Fruit fly (Drosophila melanogaster) whole organism, embryonic: ENCODE results near the gene Phb1.

ENCODE experiments used
- Ada2b ChIP-seq: fragments of 200-800 bp; sonication (Bioruptor generic); IDR thresholded peaks from 2 replicates; pipeline ENCODE4 v1.3.6; 2022; ENCODE audit warnings: missing biosample characterization, missing genetic modification characterization
- Adf1 ChIP-seq: fragments of 200-800 bp; sonication (Bioruptor generic); IDR thresholded peaks from 2 replicates; pipeline ENCODE4 v1.3.6; 2022; ENCODE audit warnings: missing biosample characterization, missing genetic modification characterization
- CG10267 ChIP-seq: fragments of 200-800 bp; sonication (Bioruptor generic); optimal IDR thresholded peaks from 2 replicates; lab custom pipeline; 2018; ENCODE audit warnings: missing biosample characterization, mild to moderate bottlenecking, missing genetic modification characterization, moderate library complexity
- CG10321 ChIP-seq: fragments of 200-800 bp; sonication (Bioruptor generic); IDR thresholded peaks from 2 replicates; pipeline ENCODE4 v1.3.6; 2022; ENCODE audit warnings: missing biosample characterization, missing genetic modification characterization
- CG11695 ChIP-seq: fragments of 200-800 bp; sonication (Bioruptor generic); IDR thresholded peaks from 3 replicates; pipeline ENCODE4 v1.3.6; 2022; ENCODE audit warnings: missing biosample characterization, missing genetic modification characterization
- CG12219 ChIP-seq: fragments of 200-800 bp; sonication (Bioruptor generic); optimal IDR thresholded peaks from 3 replicates; lab custom pipeline; 2018; ENCODE audit warnings: missing biosample characterization, mild to moderate bottlenecking, missing genetic modification characterization
- CG14860 ChIP-seq: fragments of 200-800 bp; sonication (Bioruptor generic); IDR thresholded peaks from 3 replicates; pipeline ENCODE4 v1.3.6; 2022; ENCODE audit warnings: missing biosample characterization, missing genetic modification characterization; ENCODE audit not compliant: partially characterized antibody
- CG17328 ChIP-seq: fragments of 200-800 bp; sonication (Bioruptor generic); IDR thresholded peaks from 2 replicates; pipeline ENCODE4 v1.3.6; 2022; ENCODE audit warnings: missing biosample characterization, missing genetic modification characterization
- CG17359 ChIP-seq: fragments of 200-800 bp; sonication (Bioruptor generic); optimal IDR thresholded peaks from 3 replicates; lab custom pipeline; 2018; ENCODE audit warnings: missing biosample characterization, mild to moderate bottlenecking, missing genetic modification characterization, moderate library complexity
- CG17385 ChIP-seq: fragments of 200-800 bp; sonication (Bioruptor generic); optimal IDR thresholded peaks from 3 replicates; lab custom pipeline; 2018; ENCODE audit warnings: missing biosample characterization, mild to moderate bottlenecking, missing genetic modification characterization
- CG18011 ChIP-seq: fragments of 200-800 bp; sonication (Bioruptor generic); optimal IDR thresholded peaks from 2 replicates; lab custom pipeline; 2017; ENCODE audit warnings: missing biosample characterization, missing genetic modification characterization, mild to moderate bottlenecking, moderate library complexity, missing genotype
- CG18619 ChIP-seq: fragments of 200-800 bp; sonication (Bioruptor generic); optimal IDR thresholded peaks from 3 replicates; lab custom pipeline; 2017; ENCODE audit warnings: missing biosample characterization, mild to moderate bottlenecking, missing genetic modification characterization
- CG2120 ChIP-seq: fragments of 200-800 bp; sonication (Bioruptor generic); optimal IDR thresholded peaks from 3 replicates; lab custom pipeline; 2016; ENCODE audit warnings: missing biosample characterization, missing genetic modification characterization
- CG31224 ChIP-seq: fragments of 200-800 bp; sonication (Bioruptor generic); IDR thresholded peaks from 2 replicates; pipeline ENCODE4 v1.3.6; 2022; ENCODE audit warnings: missing biosample characterization, missing genetic modification characterization
- CG32532 ChIP-seq: fragments of 200-800 bp; sonication (Bioruptor generic); IDR thresholded peaks from 2 replicates; pipeline ENCODE4 v1.3.6; 2022; ENCODE audit warnings: missing biosample characterization, missing genetic modification characterization
- CG7357 ChIP-seq: fragments of 200-800 bp; sonication (Bioruptor generic); IDR thresholded peaks from 3 replicates; pipeline ENCODE4 v1.3.6; 2022; ENCODE audit warnings: missing biosample characterization, missing genetic modification characterization
- CG9437 ChIP-seq: fragments of 200-800 bp; sonication (Bioruptor generic); optimal IDR thresholded peaks from 2 replicates; lab custom pipeline; 2018; ENCODE audit warnings: missing biosample characterization, mild to moderate bottlenecking, missing genetic modification characterization
- CTCF ChIP-seq: fragments of 200-800 bp; sonication (Bioruptor generic); optimal IDR thresholded peaks from 2 replicates; lab custom pipeline; 2017; ENCODE audit warnings: missing biosample characterization, mild to moderate bottlenecking, missing genetic modification characterization, moderate library complexity
- D ChIP-seq, 2 experiments: fragments of 200-800 bp in 1 of 2; fragments of >200 bp in 1 of 2; sonication (Bioruptor generic) in 1 of 2; optimal IDR thresholded peaks; 2 replicates in 1 of 2; 3 replicates in 1 of 2; lab custom pipeline; 2017; ENCODE audit warnings: mild to moderate bottlenecking in 1 of 2, missing biosample characterization in 1 of 2, missing genetic modification characterization in 1 of 2, missing genetic modification reagents in 1 of 2
- ERR ChIP-seq: fragments of 200-800 bp; sonication (Bioruptor generic); optimal IDR thresholded peaks from 2 replicates; lab custom pipeline; 2016; ENCODE audit warnings: missing biosample characterization, missing genetic modification characterization
- Eip74EF ChIP-seq, 2 experiments: fragments of 200-800 bp in 1 of 2; fragments of >200 bp in 1 of 2; sonication (Bioruptor generic) in 1 of 2; optimal IDR thresholded peaks; 2 replicates each; lab custom pipeline; 2017 to 2019; ENCODE audit warnings: missing biosample characterization in 2 of 2, missing genetic modification characterization in 2 of 2, mild to moderate bottlenecking in 1 of 2, moderate library complexity in 1 of 2
- HLH3B ChIP-seq: fragments of 200-800 bp; sonication (Bioruptor generic); IDR thresholded peaks from 2 replicates; pipeline ENCODE4 v1.3.6; 2022; ENCODE audit warnings: missing biosample characterization, missing genetic modification characterization
- Hsf ChIP-seq: fragments of 200-800 bp; sonication (Bioruptor generic); optimal IDR thresholded peaks from 3 replicates; lab custom pipeline; 2016; ENCODE audit warnings: missing biosample characterization, missing genetic modification characterization
- Mes4 ChIP-seq: fragments of 200-800 bp; sonication (Bioruptor generic); optimal IDR thresholded peaks from 2 replicates; lab custom pipeline; 2016; ENCODE audit warnings: missing biosample characterization, missing genetic modification characterization
- NC2α ChIP-seq: fragments of 200-800 bp; sonication (Bioruptor generic); optimal IDR thresholded peaks from 2 replicates; lab custom pipeline; 2016; ENCODE audit warnings: missing biosample characterization, missing genetic modification characterization
- NC2β ChIP-seq: fragments of 200-800 bp; sonication (Bioruptor generic); optimal IDR thresholded peaks from 2 replicates; lab custom pipeline; 2016; ENCODE audit warnings: missing biosample characterization, missing genetic modification characterization
- Nf-YB ChIP-seq: fragments of 200-800 bp; sonication (Bioruptor generic); optimal IDR thresholded peaks from 3 replicates; lab custom pipeline; 2019; ENCODE audit warnings: missing biosample characterization, mild to moderate bottlenecking, missing genetic modification characterization, moderate library complexity
- Sox100B ChIP-seq: fragments of 200-800 bp; sonication (Bioruptor generic); optimal IDR thresholded peaks from 3 replicates; lab custom pipeline; 2018; ENCODE audit warnings: missing biosample characterization, mild to moderate bottlenecking, missing genetic modification characterization
- Sry-δ ChIP-seq: fragments of 200-800 bp; sonication (Bioruptor generic); optimal IDR thresholded peaks from 2 replicates; lab custom pipeline; 2016; ENCODE audit warnings: missing biosample characterization, missing genetic modification characterization
- ab ChIP-seq: fragments of 200-800 bp; sonication (Bioruptor generic); optimal IDR thresholded peaks from 2 replicates; lab custom pipeline; 2016; ENCODE audit warnings: missing biosample characterization, missing genetic modification characterization
- abd-A ChIP-seq: fragments of 200-800 bp; sonication (Bioruptor generic); optimal IDR thresholded peaks from 3 replicates; lab custom pipeline; 2019; ENCODE audit warnings: missing biosample characterization, mild to moderate bottlenecking, missing genetic modification characterization, moderate library complexity
- ato ChIP-seq: fragments of 200-800 bp; sonication (Bioruptor generic); IDR thresholded peaks from 2 replicates; pipeline ENCODE4 v1.3.6; 2022; ENCODE audit warnings: missing biosample characterization, missing genetic modification characterization; ENCODE audit not compliant: partially characterized antibody
- bigmax ChIP-seq: fragments of 200-800 bp; sonication (Bioruptor generic); optimal IDR thresholded peaks from 2 replicates; lab custom pipeline; 2018; ENCODE audit warnings: missing biosample characterization, mild to moderate bottlenecking, missing genetic modification characterization
- dati ChIP-seq: fragments of 200-800 bp; sonication (Bioruptor generic); IDR thresholded peaks from 2 replicates; pipeline ENCODE4 v1.3.6; 2022; ENCODE audit warnings: missing biosample characterization, missing genetic modification characterization
- en ChIP-seq: fragments of 200-800 bp; sonication (Bioruptor generic); optimal IDR thresholded peaks from 2 replicates; lab custom pipeline; 2016; ENCODE audit warnings: missing biosample characterization, missing genetic modification characterization
- h ChIP-seq: fragments of >200 bp; optimal IDR thresholded peaks from 2 replicates; lab custom pipeline; 2017
- kah ChIP-seq: fragments of 200-800 bp; sonication (Bioruptor generic); optimal IDR thresholded peaks from 2 replicates; lab custom pipeline; 2018; ENCODE audit warnings: missing biosample characterization, mild to moderate bottlenecking, missing genetic modification characterization
- lab ChIP-seq: fragments of 200-800 bp; sonication (Bioruptor generic); optimal IDR thresholded peaks from 3 replicates; lab custom pipeline; 2017; ENCODE audit warnings: missing biosample characterization, missing genetic modification characterization, mild to moderate bottlenecking, moderate library complexity, missing genetic modification reagents
- lbe ChIP-seq: fragments of 200-800 bp; sonication (Bioruptor generic); optimal IDR thresholded peaks from 2 replicates; lab custom pipeline; 2016; ENCODE audit warnings: missing biosample characterization, mild to moderate bottlenecking, missing genetic modification characterization
- lmd ChIP-seq: fragments of 200-800 bp; sonication (Bioruptor generic); IDR thresholded peaks from 2 replicates; pipeline ENCODE4 v1.3.6; 2022; ENCODE audit warnings: missing biosample characterization, missing genetic modification characterization
- peb ChIP-seq: fragments of 200-800 bp; sonication (Bioruptor generic); IDR thresholded peaks from 2 replicates; pipeline ENCODE4 v1.3.6; 2022; ENCODE audit warnings: missing biosample characterization, missing genetic modification characterization
- pfk ChIP-seq: fragments of 200-800 bp; sonication (Bioruptor generic); optimal IDR thresholded peaks from 2 replicates; lab custom pipeline; 2018; ENCODE audit warnings: missing biosample characterization, mild to moderate bottlenecking, missing genetic modification characterization, moderate library complexity
- pho ChIP-seq: fragments of 200-800 bp; sonication (Bioruptor generic); optimal IDR thresholded peaks from 2 replicates; lab custom pipeline; 2016; ENCODE audit warnings: missing biosample characterization, missing genetic modification characterization
- pita ChIP-seq: fragments of 200-800 bp; sonication (Bioruptor generic); optimal IDR thresholded peaks from 2 replicates; lab custom pipeline; 2017; ENCODE audit warnings: missing biosample characterization, mild to moderate bottlenecking, missing genetic modification characterization
- pros ChIP-seq: fragments of 200-800 bp; sonication (Bioruptor generic); optimal IDR thresholded peaks from 3 replicates; lab custom pipeline; 2019; ENCODE audit warnings: missing biosample characterization, mild to moderate bottlenecking, missing genetic modification characterization, moderate library complexity
- psq ChIP-seq: fragments of 200-800 bp; sonication (Bioruptor generic); optimal IDR thresholded peaks from 2 replicates; lab custom pipeline; 2017; ENCODE audit warnings: missing biosample characterization, missing genetic modification characterization
- sens ChIP-seq: fragments of 200-800 bp; sonication (Bioruptor generic); peaks from one replicate; lab custom pipeline; 2016; ENCODE audit warnings: missing biosample characterization, missing genetic modification characterization
- seq ChIP-seq: fragments of 200-800 bp; sonication (Bioruptor generic); IDR thresholded peaks from 2 replicates; pipeline ENCODE4 v1.3.6; 2022; ENCODE audit warnings: missing biosample characterization, missing genetic modification characterization
- sim ChIP-seq: fragments of 200-800 bp; sonication (Bioruptor generic); IDR thresholded peaks from 2 replicates; pipeline ENCODE4 v1.3.6; 2022; ENCODE audit warnings: missing biosample characterization, missing genetic modification characterization
- sug ChIP-seq: fragments of 200-800 bp; optimal IDR thresholded peaks from 2 replicates; lab custom pipeline; 2019; ENCODE audit warnings: missing biosample characterization, mild to moderate bottlenecking, missing genetic modification characterization, moderate library complexity

Gene Phb1

DNA sequence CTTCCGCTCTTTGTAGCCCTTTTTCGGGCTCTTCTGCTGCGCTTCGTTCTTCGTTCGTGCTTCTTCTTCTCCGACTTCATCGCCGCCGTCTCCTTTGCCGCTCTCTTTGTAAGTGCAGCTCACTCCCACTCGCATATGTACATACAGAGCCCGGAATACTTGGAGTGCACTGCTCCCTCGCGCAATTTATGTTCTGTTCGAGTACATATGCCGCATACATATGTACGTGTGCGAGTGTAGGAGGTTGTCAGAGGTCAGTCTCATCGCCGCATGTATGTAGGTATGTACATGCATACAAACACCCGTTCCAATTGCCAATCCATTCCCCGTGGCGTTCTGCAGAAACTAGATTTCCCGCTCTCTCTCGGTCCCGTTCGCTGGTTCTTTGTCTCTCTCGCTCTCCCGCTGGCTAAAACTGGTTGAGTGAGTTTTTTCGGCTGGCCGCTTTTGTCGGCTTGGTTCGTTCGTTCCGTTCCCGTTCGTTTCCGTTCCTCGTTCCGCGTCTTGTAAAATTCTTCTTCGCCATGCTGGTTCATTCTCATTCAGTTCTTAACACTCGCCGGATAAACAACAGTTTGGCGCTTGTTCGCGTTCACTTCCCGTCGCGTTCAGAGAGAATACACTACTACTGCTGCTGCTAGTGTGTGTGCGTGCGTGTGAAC, 34.5 kb upstream of the Phb1 start (continued):
- TF ChIP-seq CG9437 (peak; percentile 10), CG14860 (GFP tag; lab: Robert Waterston, UW) (no peak), HLH3B (no peak; the same call in 1 of the 2 replicates), lmd (no peak), CG18619 (GFP tag; lab: Kevin White, UChicago) (no peak), pfk (GFP tag; lab: Kevin White, UChicago) (peak; percentile 100), CG17359 (tag; lab: Kevin White, UChicago) (no peak), ERR (GFP tag; lab: Kevin White, UChicago) (no peak), seq (GFP tag; lab: Robert Waterston, UW) (no peak), psq (GFP tag; lab: Kevin White, UChicago) (peak; percentile 22), Eip74EF (GFP tag; optimal IDR thresholded peaks at IDR 0.05; lab: Kevin White, UChicago) (peak in 1 of 2 experiments; percentile 76), dati (no peak), CG12219 (GFP tag; lab: Kevin White, UChicago) (no peak), Ada2b (no peak), Sry-δ (no peak), CG11695 (no peak), CG10321 (GFP tag; lab: Robert Waterston, UW) (no peak), CG17385 (GFP tag; lab: Kevin White, UChicago) (peak; percentile 86), CG18011 (GFP tag; lab: Kevin White, UChicago) (no peak), abd-A (tag; lab: Kevin White, UChicago) (peak; percentile 70), sim (GFP tag; lab: Robert Waterston, UW) (0 out of 2 replicates have a peak, but pooled peaks have one; percentile 4), NC2α (GFP tag; lab: Kevin White, UChicago) (peak; percentile 0), D (optimal IDR thresholded peaks at IDR 0.05; lab: Kevin White, UChicago) (peak; percentile 45), D (GFP tag; optimal IDR thresholded peaks at IDR 0.05; lab: Kevin White, UChicago) (no peak), CG7357 (GFP tag; lab: Robert Waterston, UW) (no peak), Nf-YB (GFP tag; lab: Kevin White, UChicago) (no peak), lbe (GFP tag; lab: Kevin White, UChicago) (peak; percentile 50), kah (GFP tag; lab: Kevin White, UChicago) (peak; percentile 25), Sox100B (GFP tag; lab: Kevin White, UChicago) (no peak), pros (GFP tag; lab: Kevin White, UChicago) (peak; percentile 95), ato (GFP tag; lab: Robert Waterston, UW) (peak; percentile 49; the same call in 1 of the 2 replicates), peb (GFP tag; lab: Robert Waterston, UW) (0 out of 2 replicates have a peak, but pooled peaks have one; percentile 9), pho (no peak), bigmax (GFP tag; lab: Kevin White, UChicago) (peak; percentile 39), sug (tag; lab: Kevin White, UChicago) (peak; percentile 56), CG32532 (GFP tag; lab: Robert Waterston, UW) (peak; percentile 57), lab (peak; percentile 77), Mes4 (no peak), Adf1 (GFP tag; lab: Robert Waterston, UW) (peak; percentile 60; the same call in 1 of the 2 replicates), CG2120 (GFP tag; lab: Kevin White, UChicago) (peak; percentile 33), en (GFP tag; lab: Kevin White, UChicago) (no peak), Hsf (no peak), CG17328 (GFP tag; lab: Robert Waterston, UW) (no peak), pita (GFP tag; lab: Kevin White, UChicago) (no peak), h (lab: Kevin White, UChicago) (no peak), NC2β (GFP tag; lab: Kevin White, UChicago) (no peak), sens (GFP tag; lab: Kevin White, UChicago) (peak; percentile 88), CTCF (GFP tag; lab: Kevin White, UChicago) (no peak), CG31224 (GFP tag; lab: Robert Waterston, UW) (no peak), CG10267 (tag; lab: Kevin White, UChicago) (peak; percentile 22), ab (no peak)
